Fruit fly (Drosophila melanogaster) whole organism, embryonic: ENCODE data around the gene CG18095.
A peak's percentile ranks its signal among the peaks of the same experiment; 100 is the strongest.

Experiments
- Asciz ChIP-seq: fragments of 200-800 bp; sonication (Bioruptor generic); optimal IDR thresholded peaks from 2 replicates; lab custom pipeline; 2017; ENCODE audit warnings: missing biosample characterization, mild to moderate bottlenecking, missing genetic modification characterization, missing genetic modification reagents
- Atf6 ChIP-seq: fragments of 200-800 bp; sonication (Bioruptor generic); IDR thresholded peaks from 2 replicates; pipeline ENCODE4 v1.3.6; 2022; ENCODE audit warnings: missing biosample characterization, missing genetic modification characterization
- C15 ChIP-seq: fragments of 200-800 bp; sonication (Bioruptor generic); IDR thresholded peaks from 3 replicates; pipeline ENCODE4 v1.3.6; 2022; ENCODE audit warnings: missing biosample characterization, missing genetic modification characterization
- CG10147 ChIP-seq: fragments of 200-800 bp; sonication (Bioruptor generic); optimal IDR thresholded peaks from 2 replicates; lab custom pipeline; 2019; ENCODE audit warnings: missing biosample characterization, mild to moderate bottlenecking, missing genetic modification characterization, moderate library complexity
- CG10321 ChIP-seq: fragments of 200-800 bp; sonication (Bioruptor generic); IDR thresholded peaks from 2 replicates; pipeline ENCODE4 v1.3.6; 2022; ENCODE audit warnings: missing biosample characterization, missing genetic modification characterization
- CG12155 ChIP-seq: fragments of 200-800 bp; sonication (Bioruptor generic); optimal IDR thresholded peaks from 3 replicates; lab custom pipeline; 2016; ENCODE audit warnings: missing biosample characterization, missing genetic modification characterization
- CG13296 ChIP-seq: fragments of 200-800 bp; sonication (Bioruptor generic); optimal IDR thresholded peaks from 3 replicates; lab custom pipeline; 2018; ENCODE audit warnings: missing biosample characterization, mild to moderate bottlenecking, missing genetic modification characterization
- CG13894 ChIP-seq: fragments of 200-800 bp; sonication (Bioruptor generic); optimal IDR thresholded peaks from 3 replicates; lab custom pipeline; 2018; ENCODE audit warnings: missing biosample characterization, mild to moderate bottlenecking, missing genetic modification characterization, moderate library complexity
- CG14441 ChIP-seq: fragments of 200-800 bp; sonication (Bioruptor generic); IDR thresholded peaks from 2 replicates; pipeline ENCODE4 v1.3.6; 2022; ENCODE audit warnings: missing biosample characterization, missing genetic modification characterization
- CG16813 ChIP-seq: fragments of 200-800 bp; sonication (Bioruptor generic); IDR thresholded peaks from 3 replicates; pipeline ENCODE4 v1.3.6; 2022; ENCODE audit warnings: missing biosample characterization, missing genetic modification characterization; ENCODE audit not compliant: partially characterized antibody
- CG17361 ChIP-seq: fragments of 200-800 bp; sonication (Bioruptor generic); IDR thresholded peaks from 3 replicates; pipeline ENCODE4 v1.3.6; 2022; ENCODE audit warnings: missing biosample characterization, missing genetic modification characterization
- CG18011 ChIP-seq: fragments of 200-800 bp; sonication (Bioruptor generic); optimal IDR thresholded peaks from 2 replicates; lab custom pipeline; 2017; ENCODE audit warnings: missing biosample characterization, missing genetic modification characterization, mild to moderate bottlenecking, moderate library complexity, missing genotype
- CG18599 ChIP-seq: fragments of 200-800 bp; sonication (Bioruptor generic); optimal IDR thresholded peaks from 3 replicates; lab custom pipeline; 2017; ENCODE audit warnings: missing biosample characterization, missing genetic modification characterization, mild to moderate bottlenecking, moderate library complexity, missing genetic modification reagents
- CG18764 ChIP-seq: fragments of 200-800 bp; sonication (Bioruptor generic); optimal IDR thresholded peaks from 3 replicates; lab custom pipeline; 2016; ENCODE audit warnings: missing biosample characterization, missing genetic modification characterization
- CG2875 ChIP-seq: fragments of 200-800 bp; sonication (Bioruptor generic); optimal IDR thresholded peaks from 2 replicates; lab custom pipeline; 2017; ENCODE audit warnings: missing biosample characterization, mild to moderate bottlenecking, missing genetic modification characterization, missing genetic modification reagents
- CG30020 ChIP-seq: fragments of 200-800 bp; optimal IDR thresholded peaks from 2 replicates; lab custom pipeline; 2019; ENCODE audit warnings: missing biosample characterization, mild to moderate bottlenecking, missing genetic modification characterization, moderate library complexity
- CG32532 ChIP-seq: fragments of 200-800 bp; sonication (Bioruptor generic); IDR thresholded peaks from 2 replicates; pipeline ENCODE4 v1.3.6; 2022; ENCODE audit warnings: missing biosample characterization, missing genetic modification characterization
- CG33557 ChIP-seq: fragments of 200-800 bp; sonication (Bioruptor generic); optimal IDR thresholded peaks from 2 replicates; lab custom pipeline; 2019; ENCODE audit warnings: missing biosample characterization, mild to moderate bottlenecking, missing genetic modification characterization, moderate library complexity
- CG4404 ChIP-seq: fragments of 200-800 bp; sonication (Bioruptor generic); IDR thresholded peaks from 2 replicates; pipeline ENCODE4 v1.3.6; 2022; ENCODE audit warnings: missing biosample characterization, missing genetic modification characterization
- CG4617 ChIP-seq: fragments of 200-800 bp; sonication (Bioruptor generic); optimal IDR thresholded peaks from 3 replicates; lab custom pipeline; 2016; ENCODE audit warnings: missing biosample characterization, missing genetic modification characterization, borderline replicate concordance
- CG6654 ChIP-seq: fragments of 200-800 bp; sonication (Bioruptor generic); optimal IDR thresholded peaks from 2 replicates; lab custom pipeline; 2017; ENCODE audit warnings: missing biosample characterization, mild to moderate bottlenecking, missing genetic modification characterization
- CG7963 ChIP-seq: fragments of 200-800 bp; sonication (Bioruptor generic); IDR thresholded peaks from 3 replicates; pipeline ENCODE4 v1.3.6; 2022; ENCODE audit warnings: missing biosample characterization, missing genetic modification characterization; ENCODE audit not compliant: partially characterized antibody
- CG8388 ChIP-seq: fragments of 200-800 bp; sonication (Bioruptor generic); optimal IDR thresholded peaks from 2 replicates; lab custom pipeline; 2019; ENCODE audit warnings: missing biosample characterization, mild to moderate bottlenecking, missing genetic modification characterization, moderate library complexity
- CG9817 ChIP-seq: fragments of 200-800 bp; sonication (Bioruptor generic); optimal IDR thresholded peaks from 2 replicates; lab custom pipeline; 2018; ENCODE audit warnings: missing biosample characterization, mild to moderate bottlenecking, missing genetic modification characterization, moderate library complexity
- Dbx ChIP-seq: fragments of 200-800 bp; sonication (Bioruptor generic); IDR thresholded peaks from 3 replicates; pipeline ENCODE4 v1.3.6; 2022; ENCODE audit warnings: missing biosample characterization, missing genetic modification characterization
- Fer1 ChIP-seq: fragments of 200-800 bp; sonication (Bioruptor generic); optimal IDR thresholded peaks from 2 replicates; lab custom pipeline; 2017; ENCODE audit warnings: missing biosample characterization, mild to moderate bottlenecking, missing genetic modification characterization
- H2.0 ChIP-seq: fragments of 200-800 bp; sonication (Bioruptor generic); IDR thresholded peaks from 2 replicates; pipeline ENCODE4 v1.3.6; 2022; ENCODE audit warnings: missing biosample characterization, missing genetic modification characterization
- HLHmδ ChIP-seq: fragments of 200-800 bp; sonication (Bioruptor generic); optimal IDR thresholded peaks from 2 replicates; lab custom pipeline; 2018; ENCODE audit warnings: missing biosample characterization, mild to moderate bottlenecking, missing genetic modification characterization, moderate library complexity
- Hand ChIP-seq: fragments of 200-800 bp; sonication (Bioruptor generic); optimal IDR thresholded peaks from 2 replicates; lab custom pipeline; 2017; ENCODE audit warnings: mild to moderate bottlenecking, missing biosample characterization, missing genetic modification reagents, missing genetic modification characterization
- Hey ChIP-seq: fragments of 200-800 bp; sonication (Bioruptor generic); optimal IDR thresholded peaks from 3 replicates; lab custom pipeline; 2018; ENCODE audit warnings: missing biosample characterization, mild to moderate bottlenecking, missing genetic modification characterization
- HmgD ChIP-seq: fragments of 200-800 bp; sonication (Bioruptor generic); optimal IDR thresholded peaks from 3 replicates; lab custom pipeline; 2016; ENCODE audit warnings: missing biosample characterization, missing genetic modification characterization
- Hmx ChIP-seq: fragments of 200-800 bp; sonication (Bioruptor generic); optimal IDR thresholded peaks from 2 replicates; lab custom pipeline; 2016; ENCODE audit warnings: missing biosample characterization, missing genetic modification characterization
- Hr39 ChIP-seq: fragments of >200 bp; optimal IDR thresholded peaks from 2 replicates; lab custom pipeline; 2017
- Lim3 ChIP-seq: fragments of 200-800 bp; sonication (Bioruptor generic); IDR thresholded peaks from 2 replicates; pipeline ENCODE4 v1.3.6; 2022; ENCODE audit warnings: missing biosample characterization, missing genetic modification characterization
- Meics ChIP-seq: fragments of 200-800 bp; sonication (Bioruptor generic); optimal IDR thresholded peaks from 2 replicates; lab custom pipeline; 2017; ENCODE audit warnings: missing biosample characterization, mild to moderate bottlenecking, missing genetic modification characterization
- Nf-YB ChIP-seq: fragments of 200-800 bp; sonication (Bioruptor generic); optimal IDR thresholded peaks from 3 replicates; lab custom pipeline; 2019; ENCODE audit warnings: missing biosample characterization, mild to moderate bottlenecking, missing genetic modification characterization, moderate library complexity
- Oli ChIP-seq: fragments of 200-800 bp; sonication (Bioruptor generic); optimal IDR thresholded peaks from 2 replicates; lab custom pipeline; 2018; ENCODE audit warnings: missing biosample characterization, mild to moderate bottlenecking, missing genetic modification characterization, moderate library complexity
- Rfx ChIP-seq: fragments of 200-800 bp; sonication (Bioruptor generic); IDR thresholded peaks from 2 replicates; pipeline ENCODE4 v1.3.6; 2022; ENCODE audit warnings: missing biosample characterization, missing genetic modification characterization
- chinmo ChIP-seq: fragments of 200-800 bp; sonication (Bioruptor generic); IDR thresholded peaks from 4 replicates; pipeline ENCODE4 v1.3.6; 2022; ENCODE audit warnings: missing biosample characterization, missing genetic modification characterization; ENCODE audit not compliant: partially characterized antibody
- en ChIP-seq: fragments of 200-800 bp; sonication (Bioruptor generic); optimal IDR thresholded peaks from 2 replicates; lab custom pipeline; 2016; ENCODE audit warnings: missing biosample characterization, missing genetic modification characterization
- fd3F ChIP-seq: fragments of 200-800 bp; sonication (Bioruptor generic); optimal IDR thresholded peaks from 2 replicates; lab custom pipeline; 2018; ENCODE audit warnings: missing biosample characterization, mild to moderate bottlenecking, missing genetic modification characterization, moderate library complexity
- hbn ChIP-seq: fragments of 200-800 bp; sonication (Bioruptor generic); IDR thresholded peaks from 2 replicates; pipeline ENCODE4 v1.3.6; 2022; ENCODE audit warnings: missing biosample characterization, missing genetic modification characterization; ENCODE audit not compliant: partially characterized antibody
- her ChIP-seq: fragments of 200-800 bp; sonication (Bioruptor generic); optimal IDR thresholded peaks from 2 replicates; lab custom pipeline; 2016; ENCODE audit warnings: missing biosample characterization, missing genetic modification characterization
- inv ChIP-seq: fragments of 200-800 bp; sonication (Bioruptor generic); IDR thresholded peaks from 2 replicates; pipeline ENCODE4 v1.3.6; 2022; ENCODE audit warnings: missing biosample characterization, missing genetic modification characterization; ENCODE audit not compliant: partially characterized antibody
- rib ChIP-seq: fragments of 200-800 bp; sonication (Bioruptor generic); IDR thresholded peaks from 2 replicates; pipeline ENCODE4 v1.3.6; 2022; ENCODE audit warnings: missing biosample characterization, missing genetic modification characterization
- row ChIP-seq: fragments of 200-800 bp; sonication (Bioruptor generic); IDR thresholded peaks from 3 replicates; pipeline ENCODE4 v1.3.6; 2022; ENCODE audit warnings: missing biosample characterization, missing genetic modification characterization
- sens ChIP-seq: fragments of 200-800 bp; sonication (Bioruptor generic); peaks from one replicate; lab custom pipeline; 2016; ENCODE audit warnings: missing biosample characterization, missing genetic modification characterization
- tll ChIP-seq, 2 experiments: fragments of 200-800 bp in 1 of 2; fragments of >200 bp in 1 of 2; sonication (Bioruptor generic) in 1 of 2; optimal IDR thresholded peaks; 2 replicates each; lab custom pipeline; 2017 to 2019; ENCODE audit warnings: missing biosample characterization in 2 of 2, missing genetic modification characterization in 2 of 2, mild to moderate bottlenecking in 1 of 2, moderate library complexity in 1 of 2
- trh ChIP-seq: fragments of 200-800 bp; sonication (Bioruptor generic); optimal IDR thresholded peaks from 2 replicates; lab custom pipeline; 2016; ENCODE audit warnings: missing biosample characterization, missing genetic modification characterization

Gene CG18095

dm6 chr2L:14022130-14022735 is 9.1 kb downstream of the CG18095 start (continued):
- TF ChIP-seq Meics (GFP tag; lab: Kevin White, UChicago): peak; percentile 97
- TF ChIP-seq chinmo (GFP tag; lab: Robert Waterston, UW): peak; percentile 82
- TF ChIP-seq CG18764 (GFP tag; lab: Kevin White, UChicago): peak; percentile 77
- TF ChIP-seq CG12155 (GFP tag; lab: Kevin White, UChicago): peak; percentile 78
- peak; percentile 12 for TF ChIP-seq en (GFP tag; lab: Kevin White, UChicago)
- TF ChIP-seq rib (GFP tag; lab: Robert Waterston, UW): peak; percentile 91
- TF ChIP-seq CG10147: peak; percentile 97
- peak; percentile 96 for TF ChIP-seq CG13296 (GFP tag; lab: Kevin White, UChicago)
- TF ChIP-seq CG4404 (GFP tag; lab: Robert Waterston, UW): peak; percentile 82
- peak; percentile 69 for TF ChIP-seq HLHmδ
- peak; percentile 92 for TF ChIP-seq CG2875
- TF ChIP-seq row: peak; percentile 96
- peak; percentile 95 for TF ChIP-seq CG18599 (GFP tag; lab: Kevin White, UChicago)
- TF ChIP-seq CG16813 (GFP tag; lab: Robert Waterston, UW): no peak
- peak; percentile 88 for TF ChIP-seq sens (GFP tag; lab: Kevin White, UChicago)
- TF ChIP-seq CG32532: peak; percentile 92
- TF ChIP-seq Hmx (GFP tag; lab: Kevin White, UChicago): peak; percentile 14
- peak; percentile 84 for TF ChIP-seq CG13894
- TF ChIP-seq Rfx (GFP tag; lab: Robert Waterston, UW): peak; percentile 94
- TF ChIP-seq her (GFP tag; lab: Kevin White, UChicago): peak; percentile 19
- peak; percentile 92 for TF ChIP-seq Dbx (GFP tag; lab: Robert Waterston, UW)
- peak; percentile 95 for TF ChIP-seq Asciz (GFP tag; lab: Kevin White, UChicago)
- peak; percentile 63 for TF ChIP-seq Lim3 (GFP tag; lab: Robert Waterston, UW)
- peak; percentile 93 for TF ChIP-seq CG9817 (tag; lab: Kevin White, UChicago)
- peak; percentile 43 for TF ChIP-seq CG18011
- peak; percentile 79 for TF ChIP-seq C15
- peak; percentile 75; the same call in 1 of the 2 replicates for TF ChIP-seq CG10321 (GFP tag; lab: Robert Waterston, UW)
- peak; percentile 96 for TF ChIP-seq Oli (tag; lab: Kevin White, UChicago)
- TF ChIP-seq CG17361 (GFP tag; lab: Robert Waterston, UW): peak; percentile 99
- TF ChIP-seq HmgD (GFP tag; lab: Kevin White, UChicago): peak; percentile 2
- TF ChIP-seq inv (GFP tag; lab: Robert Waterston, UW): no peak
- peak; percentile 93 for TF ChIP-seq CG14441 (GFP tag; lab: Robert Waterston, UW)
- TF ChIP-seq Atf6 (GFP tag; lab: Robert Waterston, UW): peak; percentile 93
- no peak for TF ChIP-seq Hr39
- TF ChIP-seq Fer1 (GFP tag; lab: Kevin White, UChicago): peak; percentile 95
- peak; percentile 70 for TF ChIP-seq CG6654
- TF ChIP-seq hbn: 0 out of 2 replicates have a peak, but pooled peaks have one; percentile 3
- TF ChIP-seq Hand (GFP tag; lab: Kevin White, UChicago): peak; percentile 91
- TF ChIP-seq Hey (tag; lab: Kevin White, UChicago): no peak
- peak; percentile 88 for TF ChIP-seq Nf-YB
- TF ChIP-seq CG8388 (GFP tag; lab: Kevin White, UChicago): peak; percentile 96
- TF ChIP-seq H2.0: peak; percentile 87
- peak; percentile 80 for TF ChIP-seq CG30020 (tag; lab: Kevin White, UChicago)
- peak; percentile 93 for TF ChIP-seq CG33557 (GFP tag; lab: Kevin White, UChicago)
- TF ChIP-seq trh (GFP tag; lab: Kevin White, UChicago): peak; percentile 79
- peak; percentile 95 for TF ChIP-seq fd3F (GFP tag; lab: Kevin White, UChicago)
- TF ChIP-seq CG4617: peak; percentile 41
- TF ChIP-seq tll (GFP tag; optimal IDR thresholded peaks at IDR 0.05; lab: Kevin White, UChicago): peak in 1 of 2 experiments; percentile 63
- TF ChIP-seq CG7963 (GFP tag; lab: Robert Waterston, UW): no peak
